Worm (Caenorhabditis elegans): Measurements from ENCODE around the gene F53A2.1.

ce11 chrIII:13340504-13341274 lies 16.1 kb upstream of the F53A2.1 start:
- no peak for TF ChIP-seq hlh-8 (tag; optimal IDR thresholded peaks at IDR 0.05)
- no peak for TF ChIP-seq dve-1 (tag; optimal IDR thresholded peaks at IDR 0.05)
- TF ChIP-seq pha-4 (tag; optimal IDR thresholded peaks at IDR 0.05) = no peak
- no peak for TF ChIP-seq ceh-2 (tag; optimal IDR thresholded peaks at IDR 0.05)
- TF ChIP-seq ceh-34 (tag; optimal IDR thresholded peaks at IDR 0.05) = no peak
